Worm (Caenorhabditis elegans): ENCODE measurements around the gene ZK353.2.

The ZK353.2 gene

DNA sequence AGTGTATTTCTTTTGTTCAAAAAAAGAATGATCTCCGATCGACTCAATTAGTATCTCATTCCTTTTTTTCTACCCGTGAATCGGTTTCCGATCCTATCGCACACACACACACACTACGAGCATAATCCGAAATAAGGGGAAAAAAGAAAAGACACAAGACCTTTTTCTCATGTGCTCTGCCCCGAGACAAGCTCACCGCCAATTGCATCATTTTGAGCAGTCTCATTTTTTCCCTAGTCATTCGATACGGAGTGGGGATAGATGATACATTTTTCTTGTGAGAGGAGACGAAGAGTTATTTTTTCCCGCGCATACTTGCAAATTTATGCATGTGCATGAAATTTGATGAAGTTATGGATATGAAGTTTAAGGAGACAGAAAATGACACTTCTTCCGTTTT lies 6.2 kb upstream of the ZK353.2 start (continued):
- TF ChIP-seq ceh-82 (tag; optimal IDR thresholded peaks at IDR 0.05): peak in 1 of 3 experiments; percentile 61
- TF ChIP-seq lin-13 (GFP tag; optimal IDR thresholded peaks at IDR 0.05): peak; percentile 26
- TF ChIP-seq sox-4 (tag; optimal IDR thresholded peaks at IDR 0.05): no peak
- no peak for TF ChIP-seq nhr-19 (GFP tag; conservative IDR thresholded peaks at IDR 0.05)
- TF ChIP-seq lin-39 (tag; optimal IDR thresholded peaks at IDR 0.05): no peak
- peak; percentile 85 for TF ChIP-seq lin-14 (GFP tag; optimal IDR thresholded peaks at IDR 0.05)
- no peak for TF ChIP-seq ama-1 (optimal IDR thresholded peaks at IDR 0.05)
- TF ChIP-seq elt-2 (tag; optimal IDR thresholded peaks at IDR 0.05): no peak
- no peak for TF ChIP-seq nhr-90 (tag; optimal IDR thresholded peaks at IDR 0.05; ENCODE audit: poor library complexity)
- TF ChIP-seq grh-1 (GFP tag; IDR thresholded peaks at IDR 0.05): no peak
- TF ChIP-seq vab-15 (tag; optimal IDR thresholded peaks at IDR 0.05): no peak
- peak; percentile 36 for TF ChIP-seq ceh-8 (GFP tag; optimal IDR thresholded peaks at IDR 0.05)
- TF ChIP-seq nhr-47 (tag; optimal IDR thresholded peaks at IDR 0.05): peak; percentile 42
- TF ChIP-seq lsy-2 (tag; optimal IDR thresholded peaks at IDR 0.05): peak; percentile 15 to 54
- TF ChIP-seq swsn-7 (tag; optimal IDR thresholded peaks at IDR 0.05): peak; percentile 28
- TF ChIP-seq lin-35 (GFP tag; optimal IDR thresholded peaks at IDR 0.05): peak in 1 of 2 experiments; percentile 15
- peak; percentile 62 for TF ChIP-seq unc-86 (tag; optimal IDR thresholded peaks at IDR 0.05)
- no peak for TF ChIP-seq nhr-28 (tag; optimal IDR thresholded peaks at IDR 0.05)
- peak; percentile 71 for TF ChIP-seq dsc-1 (tag; optimal IDR thresholded peaks at IDR 0.05)
- TF ChIP-seq isw-1 (GFP tag; IDR thresholded peaks at IDR 0.05): peak; percentile 7; the same call in 1 of the 2 replicates
- TF ChIP-seq tbx-2 (tag; optimal IDR thresholded peaks at IDR 0.05): peak; percentile 4
- peak; percentile 37 for TF ChIP-seq mep-1 (tag; optimal IDR thresholded peaks at IDR 0.05)

DNA sequence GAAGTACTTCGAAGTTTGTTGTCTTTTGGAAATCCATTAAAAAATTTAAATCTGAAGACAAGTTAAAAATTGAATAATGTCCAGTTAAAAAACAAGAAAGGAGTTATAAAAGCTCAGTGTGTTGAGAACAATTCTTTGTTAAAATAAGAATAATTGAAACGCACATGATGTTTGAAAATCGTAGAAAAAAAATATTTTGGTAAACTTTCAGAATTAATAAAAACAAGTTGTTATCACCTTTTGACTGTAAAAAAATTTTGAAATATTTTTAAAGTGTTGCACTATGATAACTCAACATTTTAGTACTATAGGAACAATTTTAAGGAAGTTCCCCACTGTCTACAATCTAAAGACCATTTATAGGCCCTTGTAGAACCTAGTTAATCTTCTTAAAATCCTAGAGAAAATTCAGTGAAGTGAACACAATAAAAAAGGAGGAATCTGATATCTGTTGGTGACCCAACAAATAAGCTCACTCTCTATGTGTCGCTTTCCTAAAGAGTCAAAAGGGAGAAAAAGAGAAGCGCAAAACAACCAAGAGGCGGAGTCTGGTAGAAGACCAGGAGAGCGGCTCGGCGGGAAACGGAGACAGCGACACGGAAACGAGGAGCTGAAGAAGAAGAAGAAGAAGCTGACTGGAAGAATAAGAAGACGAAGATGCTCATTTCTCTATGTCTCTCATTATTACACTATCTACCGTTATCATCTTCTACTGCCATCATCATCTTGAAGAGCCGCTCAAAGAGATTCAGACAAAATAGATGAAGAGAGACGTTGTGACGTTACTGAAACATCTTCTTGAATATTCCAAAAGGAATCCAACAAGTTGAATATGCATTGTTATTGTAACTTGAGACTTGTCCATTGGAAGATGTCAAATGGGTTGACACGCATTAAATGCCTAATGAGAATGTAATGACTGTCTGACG lies 3.9 kb upstream of the ZK353.2 start, which contains the start of gene ZK353.10:
Gene ZK353.10, minus strand, starts transcription at position 51 of the 929 bp plus-strand sequence.
- TF ChIP-seq nhr-71 (tag; optimal IDR thresholded peaks at IDR 0.05): peak; percentile 34
- no peak for TF ChIP-seq ama-1 (optimal IDR thresholded peaks at IDR 0.05)
- TF ChIP-seq ceh-90 (tag; optimal IDR thresholded peaks at IDR 0.05): no peak
- no peak for TF ChIP-seq aly-2 (tag; optimal IDR thresholded peaks at IDR 0.05)
- no peak for TF ChIP-seq sptf-1 (tag; optimal IDR thresholded peaks at IDR 0.05)
- peak; percentile 52 for TF ChIP-seq unc-86 (tag; optimal IDR thresholded peaks at IDR 0.05)
- peak; percentile 15 for TF ChIP-seq egl-13 (tag; optimal IDR thresholded peaks at IDR 0.05)
- no peak for TF ChIP-seq C34B4.2 (tag; optimal IDR thresholded peaks at IDR 0.05)
- no peak for TF ChIP-seq C04F5.9 (tag; optimal IDR thresholded peaks at IDR 0.05)
- no peak for TF ChIP-seq sox-4 (tag; optimal IDR thresholded peaks at IDR 0.05)
- TF ChIP-seq lin-14 (GFP tag; optimal IDR thresholded peaks at IDR 0.05): peak; percentile 68
- TF ChIP-seq dsc-1 (tag; optimal IDR thresholded peaks at IDR 0.05): peak; percentile 18
- TF ChIP-seq vab-15 (tag; optimal IDR thresholded peaks at IDR 0.05): no peak
- no peak for TF ChIP-seq alr-1 (tag; optimal IDR thresholded peaks at IDR 0.05; ENCODE audit: borderline replicate concordance)
- TF ChIP-seq fkh-8 (tag; optimal IDR thresholded peaks at IDR 0.05): peak; percentile 26
- no peak for TF ChIP-seq nhr-20 (tag; optimal IDR thresholded peaks at IDR 0.05)
- no peak for TF ChIP-seq sup-37 (GFP tag; optimal IDR thresholded peaks at IDR 0.05)
- TF ChIP-seq ztf-11 (tag; optimal IDR thresholded peaks at IDR 0.05): no peak
- TF ChIP-seq swsn-7 (tag; optimal IDR thresholded peaks at IDR 0.05): no peak
- TF ChIP-seq nhr-28 (tag; optimal IDR thresholded peaks at IDR 0.05): no peak
- TF ChIP-seq tbx-2 (tag; optimal IDR thresholded peaks at IDR 0.05): no peak
- TF ChIP-seq skn-1 (tag; optimal IDR thresholded peaks at IDR 0.05): no peak
- no peak for TF ChIP-seq nhr-11 (tag; optimal IDR thresholded peaks at IDR 0.05)
- TF ChIP-seq lin-13 (GFP tag; optimal IDR thresholded peaks at IDR 0.05): no peak
- TF ChIP-seq snpc-4 (tag; optimal IDR thresholded peaks at IDR 0.05): no peak
- TF ChIP-seq ces-1 (GFP tag; optimal IDR thresholded peaks at IDR 0.05): no peak
- TF ChIP-seq lin-15B (tag; optimal IDR thresholded peaks at IDR 0.05): no peak
- TF ChIP-seq nhr-237 (tag; optimal IDR thresholded peaks at IDR 0.05): no peak
- no peak for TF ChIP-seq efl-1 (optimal IDR thresholded peaks at IDR 0.05)
- peak in 1 of 2 experiments; percentile 76 for TF ChIP-seq efl-1 (GFP tag; optimal IDR thresholded peaks at IDR 0.05 in 1 of 2)
- no peak for TF ChIP-seq ceh-63 (GFP tag; optimal IDR thresholded peaks at IDR 0.05)
- TF ChIP-seq unc-62 (GFP tag; optimal IDR thresholded peaks at IDR 0.05): no peak
- TF ChIP-seq egl-27 (tag; optimal IDR thresholded peaks at IDR 0.05): no peak
- TF ChIP-seq mep-1 (tag; optimal IDR thresholded peaks at IDR 0.05): no peak
- peak in 1 of 2 experiments; percentile 9 for TF ChIP-seq lsy-2 (tag; optimal IDR thresholded peaks at IDR 0.05)
- TF ChIP-seq fkh-4 (tag; optimal IDR thresholded peaks at IDR 0.05; ENCODE audit: borderline replicate concordance): no peak
- TF ChIP-seq pag-3 (tag; optimal IDR thresholded peaks at IDR 0.05; ENCODE audit: borderline replicate concordance, insufficient read depth): no peak
- no peak for TF ChIP-seq unc-130 (tag; optimal IDR thresholded peaks at IDR 0.05)

Measured in whole organism, L1 larva.